Worm (Caenorhabditis elegans): ENCODE results near the gene gyf-1.
A peak's percentile ranks its signal among the peaks of the same experiment; 100 is the strongest.

The gyf-1 gene

DNA sequence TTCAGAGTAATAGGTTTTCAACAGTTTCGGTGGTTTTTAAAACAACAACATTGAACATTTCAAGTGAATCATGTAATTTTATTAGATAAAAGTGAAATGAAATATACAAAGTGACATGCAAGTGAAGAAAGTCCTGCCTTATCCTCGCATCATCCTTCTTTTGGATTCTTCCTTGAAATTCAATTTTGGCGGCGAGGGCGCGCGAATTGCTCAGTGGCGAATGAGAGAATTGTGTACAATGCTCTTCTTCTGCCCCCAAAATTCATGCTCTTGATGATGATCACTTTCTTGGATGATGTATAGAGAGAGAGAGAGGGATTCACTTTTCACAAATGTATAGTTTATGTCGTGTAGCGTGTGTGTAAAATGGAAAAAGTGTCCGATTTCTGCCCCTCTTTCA, 25.6 kb downstream of the gyf-1 start:
- TF ChIP-seq nhr-23 (tag; optimal IDR thresholded peaks at IDR 0.05) (peak; percentile 3), nhr-43 (tag; optimal IDR thresholded peaks at IDR 0.05; ENCODE audit: poor library complexity, severe bottlenecking) (peak; percentile 26), fkh-10 (GFP tag; optimal IDR thresholded peaks at IDR 0.05) (peak; percentile 86), nhr-67 (tag; optimal IDR thresholded peaks at IDR 0.05) (no peak), lin-39 (tag; optimal IDR thresholded peaks at IDR 0.05) (no peak), ceh-16 (tag; optimal IDR thresholded peaks at IDR 0.05) (no peak), lsy-12 (tag; optimal IDR thresholded peaks at IDR 0.05) (no peak), ztf-11 (tag; optimal IDR thresholded peaks at IDR 0.05) (no peak), tbx-2 (tag; optimal IDR thresholded peaks at IDR 0.05) (no peak), snpc-4 (tag; optimal IDR thresholded peaks at IDR 0.05) (no peak), ama-1 (optimal IDR thresholded peaks at IDR 0.05) (peak; percentile 74), nhr-77 (tag; optimal IDR thresholded peaks at IDR 0.05) (no peak)

DNA sequence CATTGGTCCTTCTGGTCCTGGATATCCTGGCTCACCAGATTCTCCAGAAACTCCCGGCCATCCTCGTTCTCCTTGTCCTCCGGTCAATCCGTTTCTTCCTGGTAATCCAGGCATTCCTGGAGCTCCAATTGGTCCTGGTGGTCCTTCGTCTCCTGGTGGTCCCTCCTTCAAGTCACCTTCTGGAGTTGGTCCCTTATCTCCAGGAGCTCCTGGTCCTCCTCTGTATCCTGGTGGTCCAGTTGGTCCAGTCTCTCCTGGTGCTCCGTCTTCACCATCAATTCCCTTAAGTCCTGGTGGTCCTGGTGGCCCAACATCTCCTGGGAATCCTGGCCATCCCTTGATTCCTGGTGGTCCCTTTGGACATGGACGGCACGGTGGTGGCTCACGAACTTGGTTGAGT, 26.6 kb downstream of the gyf-1 start:
- no peak for TF ChIP-seq aly-2 (tag; optimal IDR thresholded peaks at IDR 0.05)
- TF ChIP-seq pha-4 (tag; optimal IDR thresholded peaks at IDR 0.05): no peak
- no peak for TF ChIP-seq nhr-77 (tag; optimal IDR thresholded peaks at IDR 0.05)
- TF ChIP-seq daf-12 (tag; optimal IDR thresholded peaks at IDR 0.05): no peak
- no peak for TF ChIP-seq ceh-82 (tag; optimal IDR thresholded peaks at IDR 0.05)

DNA sequence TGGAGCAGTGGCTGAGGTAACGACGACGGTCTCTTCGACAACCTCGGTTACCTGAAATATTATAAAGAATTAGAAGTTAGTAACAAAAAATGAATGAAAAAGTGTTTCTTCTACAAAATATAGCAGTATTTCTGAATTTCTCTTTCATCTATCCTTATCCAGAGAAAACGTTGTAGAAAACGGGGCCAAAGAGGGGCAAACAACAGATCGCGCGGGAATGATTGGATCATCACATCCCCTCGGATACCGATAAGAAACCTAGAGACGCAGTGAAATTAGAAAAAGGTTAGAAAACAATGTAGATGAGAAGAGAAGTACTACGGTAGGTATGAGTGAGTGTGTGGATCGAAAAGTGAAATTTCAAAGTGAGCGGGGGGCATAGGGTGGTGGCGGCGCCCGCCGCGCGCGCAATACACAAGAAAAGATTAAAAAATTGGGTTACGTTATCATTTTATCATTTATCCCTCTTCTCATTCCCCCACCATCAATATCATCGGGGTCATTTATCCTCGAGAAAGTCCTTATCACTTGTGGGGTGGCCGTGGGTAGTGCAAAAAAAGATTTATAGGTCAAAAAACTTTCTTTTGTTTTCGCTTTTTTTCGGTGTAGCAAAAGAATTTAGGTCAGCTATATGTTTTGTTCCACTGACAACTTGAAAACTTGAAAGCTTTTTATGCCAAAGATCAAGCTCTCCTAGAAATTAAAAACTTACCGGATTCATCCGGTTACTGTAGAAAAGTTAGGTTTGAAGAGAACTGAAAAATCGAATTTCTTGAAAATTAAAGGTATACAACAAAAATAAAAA, 28.3 kb downstream of the gyf-1 start, which contains the start of the genes dpy-10 and T14B4.19:
Gene dpy-10 (minus strand): TSS at position 51 of the 805 bp plus-strand sequence.
Gene T14B4.19 (minus strand): TSS at position 755 of the 805 bp plus-strand sequence.
- no peak for TF ChIP-seq egl-5 (tag; optimal IDR thresholded peaks at IDR 0.05)
- no peak for TF ChIP-seq unc-39 (tag; optimal IDR thresholded peaks at IDR 0.05)
- no peak for TF ChIP-seq ztf-11 (tag; optimal IDR thresholded peaks at IDR 0.05)
- no peak for TF ChIP-seq ceh-28 (tag; optimal IDR thresholded peaks at IDR 0.05)
- TF ChIP-seq daf-12 (tag; optimal IDR thresholded peaks at IDR 0.05): no peak
- no peak for TF ChIP-seq nhr-67 (tag; optimal IDR thresholded peaks at IDR 0.05)
- no peak for TF ChIP-seq hmg-11 (tag; optimal IDR thresholded peaks at IDR 0.05)
- TF ChIP-seq nhr-23 (tag; optimal IDR thresholded peaks at IDR 0.05): peak; percentile 96
- no peak for TF ChIP-seq R02D3.7 (tag; optimal IDR thresholded peaks at IDR 0.05)
- TF ChIP-seq eor-1 (tag; optimal IDR thresholded peaks at IDR 0.05): no peak
- TF ChIP-seq ceh-16 (tag; optimal IDR thresholded peaks at IDR 0.05): no peak
- TF ChIP-seq ztf-4 (tag; optimal IDR thresholded peaks at IDR 0.05): no peak
- peak; percentile 75 for TF ChIP-seq nhr-43 (tag; optimal IDR thresholded peaks at IDR 0.05; ENCODE audit: poor library complexity, severe bottlenecking)
- TF ChIP-seq nhr-25 (tag; optimal IDR thresholded peaks at IDR 0.05): no peak
- no peak for TF ChIP-seq nhr-77 (tag; optimal IDR thresholded peaks at IDR 0.05)
- TF ChIP-seq pqm-1 (tag; optimal IDR thresholded peaks at IDR 0.05): no peak
- peak in 2 of 3 experiments; percentile 18 to 85 for TF ChIP-seq elt-3 (tag; optimal IDR thresholded peaks at IDR 0.05)
- TF ChIP-seq lin-39 (tag; optimal IDR thresholded peaks at IDR 0.05): no peak
- no peak for TF ChIP-seq nfya-1 (tag; optimal IDR thresholded peaks at IDR 0.05; ENCODE audit: insufficient read depth)
- peak; percentile 6 for TF ChIP-seq lsy-12 (tag; optimal IDR thresholded peaks at IDR 0.05)
- no peak for TF ChIP-seq mdl-1 (tag; optimal IDR thresholded peaks at IDR 0.05)
- no peak for TF ChIP-seq mml-1 (tag; optimal IDR thresholded peaks at IDR 0.05)
- TF ChIP-seq ama-1 (optimal IDR thresholded peaks at IDR 0.05): no peak
- no peak for TF ChIP-seq jun-1 (tag; optimal IDR thresholded peaks at IDR 0.05)
- TF ChIP-seq ceh-82 (tag; optimal IDR thresholded peaks at IDR 0.05): no peak
- no peak for TF ChIP-seq nhr-11 (tag; optimal IDR thresholded peaks at IDR 0.05)

DNA sequence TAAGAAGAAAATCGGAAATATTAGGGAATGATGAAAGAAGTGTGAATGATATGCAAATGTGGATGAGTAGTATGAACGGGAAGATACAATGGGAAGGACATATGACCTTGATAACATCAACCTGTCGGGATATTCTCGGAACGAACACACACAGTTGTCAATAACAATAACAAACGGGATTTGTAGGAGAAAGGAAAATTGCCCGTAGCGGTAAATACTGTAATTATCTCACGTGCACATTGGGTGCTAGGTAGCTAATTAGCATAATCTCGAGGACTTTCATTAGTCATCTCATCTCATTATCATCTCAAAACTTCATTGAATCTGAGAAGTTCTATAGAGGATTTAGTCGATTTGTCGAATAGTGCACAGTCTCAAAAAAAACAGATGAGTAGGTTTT, 29.0 kb downstream of the gyf-1 start:
- no peak for TF ChIP-seq nhr-23 (tag; optimal IDR thresholded peaks at IDR 0.05)
- no peak for TF ChIP-seq nfya-1 (tag; optimal IDR thresholded peaks at IDR 0.05; ENCODE audit: insufficient read depth)
- TF ChIP-seq R02D3.7 (tag; optimal IDR thresholded peaks at IDR 0.05): no peak
- TF ChIP-seq ceh-82 (tag; optimal IDR thresholded peaks at IDR 0.05): no peak
- no peak for TF ChIP-seq pqm-1 (tag; optimal IDR thresholded peaks at IDR 0.05)
- no peak for TF ChIP-seq jun-1 (tag; optimal IDR thresholded peaks at IDR 0.05)
- TF ChIP-seq lsy-12 (tag; optimal IDR thresholded peaks at IDR 0.05): no peak
- no peak for TF ChIP-seq nhr-28 (tag; optimal IDR thresholded peaks at IDR 0.05)
- no peak for TF ChIP-seq ztf-11 (tag; optimal IDR thresholded peaks at IDR 0.05)
- no peak for TF ChIP-seq nhr-12 (tag; optimal IDR thresholded peaks at IDR 0.05)
- no peak for TF ChIP-seq lin-39 (tag; optimal IDR thresholded peaks at IDR 0.05)
- TF ChIP-seq ztf-4 (tag; optimal IDR thresholded peaks at IDR 0.05): no peak
- no peak for TF ChIP-seq ceh-9 (tag; optimal IDR thresholded peaks at IDR 0.05)
- TF ChIP-seq unc-62 (GFP tag; optimal IDR thresholded peaks at IDR 0.05): no peak
- TF ChIP-seq mml-1 (tag; optimal IDR thresholded peaks at IDR 0.05): no peak
- TF ChIP-seq elt-1 (tag; optimal IDR thresholded peaks at IDR 0.05): no peak
